1 fruit fly cellular context compared by ENCODE assay signal in genomic region chr3L:3802677-3803076, dm6.
TF ChIP-seq lines count a peak whose summit lies in the region.

No protein-coding gene starts in this region.

TF ChIP-seq in whole organism, embryonic, 481 proteins besides CTCF, POLR2A, EP300 and RAD21 (continued from another document and continues in another):
- TF ChIP-seq zf30C (GFP tag; optimal IDR thresholded peaks at IDR 0.05; lab: Kevin White, UChicago) (peak; percentile 81), CG18599 (GFP tag; optimal IDR thresholded peaks at IDR 0.05; lab: Kevin White, UChicago) (peak; percentile 92), CG11093 (GFP tag; IDR thresholded peaks at IDR 0.05; lab: Robert Waterston, UW) (no peak), unpg (GFP tag; optimal IDR thresholded peaks at IDR 0.05; lab: Kevin White, UChicago) (peak; percentile 61), Opbp (GFP tag; IDR thresholded peaks at IDR 0.05; lab: Robert Waterston, UW; ENCODE audit: partially characterized antibody) (no peak), CG18476 (GFP tag; optimal IDR thresholded peaks at IDR 0.05; lab: Kevin White, UChicago) (peak; percentile 23), CG33557 (GFP tag; optimal IDR thresholded peaks at IDR 0.05; lab: Kevin White, UChicago) (no peak), CG34376 (GFP tag; optimal IDR thresholded peaks at IDR 0.05; lab: Kevin White, UChicago) (peak; percentile 76), dan (GFP tag; IDR thresholded peaks at IDR 0.05; lab: Robert Waterston, UW) (no peak), CG31224 (GFP tag; IDR thresholded peaks at IDR 0.05; lab: Robert Waterston, UW) (peak; percentile 85), CG14710 (tag; optimal IDR thresholded peaks at IDR 0.05; lab: Kevin White, UChicago) (peak; percentile 2), ara (GFP tag; IDR thresholded peaks at IDR 0.05; lab: Robert Waterston, UW) (peak; percentile 6; the same call in 1 of the 2 replicates), unc-4 (GFP tag; IDR thresholded peaks at IDR 0.05; lab: Robert Waterston, UW; ENCODE audit: partially characterized antibody) (no peak), CG16815 (GFP tag; optimal IDR thresholded peaks at IDR 0.05; lab: Kevin White, UChicago) (peak; percentile 14), tna (GFP tag; IDR thresholded peaks at IDR 0.05; lab: Robert Waterston, UW; ENCODE audit: partially characterized antibody) (no peak), CG6689 (GFP tag; IDR thresholded peaks at IDR 0.05; lab: Robert Waterston, UW) (peak; percentile 81), CG10274 (GFP tag; optimal IDR thresholded peaks at IDR 0.05; lab: Kevin White, UChicago) (peak; percentile 2), cad (GFP tag; optimal IDR thresholded peaks at IDR 0.05; lab: Kevin White, UChicago) (no peak), CG9817 (tag; optimal IDR thresholded peaks at IDR 0.05; lab: Kevin White, UChicago) (peak; percentile 65), CG8765 (GFP tag; IDR thresholded peaks at IDR 0.05; lab: Robert Waterston, UW) (no peak), CG7928 (GFP tag; optimal IDR thresholded peaks at IDR 0.05; lab: Kevin White, UChicago) (peak; percentile 43), Six4 (GFP tag; optimal IDR thresholded peaks at IDR 0.05; lab: Kevin White, UChicago) (peak; percentile 34), CG6654 (GFP tag; optimal IDR thresholded peaks at IDR 0.05; lab: Kevin White, UChicago) (no peak), klu (GFP tag; IDR thresholded peaks at IDR 0.05; lab: Robert Waterston, UW) (peak; percentile 66), dimm (GFP tag; IDR thresholded peaks at IDR 0.05; lab: Robert Waterston, UW) (0 out of 2 replicates have a peak, but pooled peaks have one; percentile 53), cas (GFP tag; IDR thresholded peaks at IDR 0.05; lab: Robert Waterston, UW) (peak; percentile 58; the same call in 1 of the 2 replicates), tin (GFP tag; optimal IDR thresholded peaks at IDR 0.05; lab: Kevin White, UChicago) (peak; percentile 53), nerfin-1 (tag; optimal IDR thresholded peaks at IDR 0.05; lab: Kevin White, UChicago) (peak; percentile 1), CG12391 (tag; optimal IDR thresholded peaks at IDR 0.05; lab: Kevin White, UChicago) (peak; percentile 78), slbo (GFP tag; IDR thresholded peaks at IDR 0.05; lab: Robert Waterston, UW) (peak; percentile 92), Blimp-1 (GFP tag; optimal IDR thresholded peaks at IDR 0.05; lab: Kevin White, UChicago) (peak; percentile 26), sd (tag; optimal IDR thresholded peaks at IDR 0.05; lab: Kevin White, UChicago) (peak; percentile 53), pb (GFP tag; optimal IDR thresholded peaks at IDR 0.05; lab: Kevin White, UChicago) (peak; percentile 56), Antp (GFP tag; optimal IDR thresholded peaks at IDR 0.05; lab: Kevin White, UChicago) (peak; percentile 77), hth (optimal IDR thresholded peaks at IDR 0.05; lab: Kevin White, UChicago) (no peak), CG6272 (GFP tag; IDR thresholded peaks at IDR 0.05; lab: Robert Waterston, UW) (peak; percentile 59), usp (GFP tag; optimal IDR thresholded peaks at IDR 0.05; lab: Kevin White, UChicago) (no peak), CG6683 (GFP tag; optimal IDR thresholded peaks at IDR 0.05; lab: Kevin White, UChicago) (peak; percentile 40), CG11398 (GFP tag; optimal IDR thresholded peaks at IDR 0.05; lab: Kevin White, UChicago) (peak; percentile 55), BtbVII (GFP tag; optimal IDR thresholded peaks at IDR 0.05; lab: Kevin White, UChicago) (peak; percentile 60), chn (GFP tag; optimal IDR thresholded peaks at IDR 0.05; lab: Kevin White, UChicago) (peak; percentile 58), D19B (GFP tag; optimal IDR thresholded peaks at IDR 0.05; lab: Kevin White, UChicago) (peak; percentile 40), CG12659 (GFP tag; optimal IDR thresholded peaks at IDR 0.05; lab: Kevin White, UChicago) (peak; percentile 81), Hr51 (GFP tag; optimal IDR thresholded peaks at IDR 0.05; lab: Kevin White, UChicago) (peak; percentile 69 to 79), bsh (GFP tag; optimal IDR thresholded peaks at IDR 0.05; lab: Kevin White, UChicago) (peak in 1 of 2 experiments; percentile 58), CG9437 (GFP tag; optimal IDR thresholded peaks at IDR 0.05; lab: Kevin White, UChicago) (peak; percentile 49), Dek (tag; optimal IDR thresholded peaks at IDR 0.05; lab: Kevin White, UChicago) (peak; percentile 79), peb (GFP tag; IDR thresholded peaks at IDR 0.05; lab: Robert Waterston, UW) (no peak; the same call in 1 of the 2 replicates), BEAF-32 (GFP tag; optimal IDR thresholded peaks at IDR 0.05; lab: Kevin White, UChicago) (no peak), yki (optimal IDR thresholded peaks at IDR 0.05; lab: Kevin White, UChicago) (no peak), CG12744 (GFP tag; optimal IDR thresholded peaks at IDR 0.05; lab: Kevin White, UChicago) (peak; percentile 55), CG9932 (GFP tag; IDR thresholded peaks at IDR 0.05; lab: Robert Waterston, UW) (peak; percentile 84), salm (tag; optimal IDR thresholded peaks at IDR 0.05; lab: Kevin White, UChicago) (no peak), nau (GFP tag; optimal IDR thresholded peaks at IDR 0.05; lab: Kevin White, UChicago) (peak; percentile 40), Xbp1 (GFP tag; optimal IDR thresholded peaks at IDR 0.05; lab: Kevin White, UChicago) (peak; percentile 80), CG7556 (GFP tag; optimal IDR thresholded peaks at IDR 0.05; lab: Kevin White, UChicago) (peak; percentile 87), Camta (GFP tag; optimal IDR thresholded peaks at IDR 0.05; lab: Kevin White, UChicago) (peak; percentile 0), Side (GFP tag; optimal IDR thresholded peaks at IDR 0.05; lab: Kevin White, UChicago) (peak; percentile 71), CG17568 (GFP tag; optimal IDR thresholded peaks at IDR 0.05; lab: Kevin White, UChicago) (peak; percentile 68), ind (GFP tag; optimal IDR thresholded peaks at IDR 0.05; lab: Kevin White, UChicago) (peak; percentile 61), Taf1 (GFP tag; IDR thresholded peaks at IDR 0.05; lab: Robert Waterston, UW) (peak; percentile 53; the same call in 1 of the 2 replicates), CG12236 (GFP tag; optimal IDR thresholded peaks at IDR 0.05; lab: Kevin White, UChicago) (peak; percentile 44), CG1529 (GFP tag; optimal IDR thresholded peaks at IDR 0.05; lab: Kevin White, UChicago) (peak; percentile 26), Sin3A (optimal IDR thresholded peaks at IDR 0.05; lab: Kevin White, UChicago) (no peak), CG12155 (GFP tag; optimal IDR thresholded peaks at IDR 0.05; lab: Kevin White, UChicago) (peak; percentile 75), dysf (GFP tag; IDR thresholded peaks at IDR 0.05; lab: Robert Waterston, UW) (peak; percentile 88), Gsc (GFP tag; IDR thresholded peaks at IDR 0.05; lab: Robert Waterston, UW) (no peak), dati (GFP tag; IDR thresholded peaks at IDR 0.05; lab: Robert Waterston, UW) (0 out of 2 replicates have a peak, but pooled peaks have one; percentile 8), CG42726 (GFP tag; IDR thresholded peaks at IDR 0.05; lab: Robert Waterston, UW; ENCODE audit: partially characterized antibody) (no peak), mirr (GFP tag; optimal IDR thresholded peaks at IDR 0.05; lab: Kevin White, UChicago) (peak; percentile 34), Dll (GFP tag; IDR thresholded peaks at IDR 0.05; lab: Robert Waterston, UW; ENCODE audit: partially characterized antibody) (no peak), CG10959 (GFP tag; IDR thresholded peaks at IDR 0.05; lab: Robert Waterston, UW) (peak; percentile 26; the same call in 1 of the 2 replicates), Mes4 (GFP tag; optimal IDR thresholded peaks at IDR 0.05; lab: Kevin White, UChicago) (peak; percentile 54), gt (GFP tag; IDR thresholded peaks at IDR 0.05; lab: Robert Waterston, UW) (0 out of 2 replicates have a peak, but pooled peaks have one; percentile 25), lilli (GFP tag; optimal IDR thresholded peaks at IDR 0.05; lab: Kevin White, UChicago) (peak; percentile 90), eyg (GFP tag; optimal IDR thresholded peaks at IDR 0.05; lab: Kevin White, UChicago) (peak; percentile 64), Oaz (GFP tag; IDR thresholded peaks at IDR 0.05; lab: Robert Waterston, UW) (peak; percentile 65), Rfx (GFP tag; IDR thresholded peaks at IDR 0.05; lab: Robert Waterston, UW) (peak; percentile 91), HHEX (GFP tag; optimal IDR thresholded peaks at IDR 0.05; lab: Kevin White, UChicago) (peak; percentile 65), CG10462 (GFP tag; optimal IDR thresholded peaks at IDR 0.05; lab: Kevin White, UChicago) (peak; percentile 42), CG7786 (GFP tag; optimal IDR thresholded peaks at IDR 0.05; lab: Kevin White, UChicago) (peak; percentile 83), nom (GFP tag; optimal IDR thresholded peaks at IDR 0.05; lab: Kevin White, UChicago) (no peak), CG32772 (GFP tag; IDR thresholded peaks at IDR 0.05; lab: Robert Waterston, UW) (peak; percentile 53; the same call in 1 of the 2 replicates), pfk (GFP tag; optimal IDR thresholded peaks at IDR 0.05; lab: Kevin White, UChicago) (no peak), knrl (GFP tag; IDR thresholded peaks at IDR 0.05; lab: Robert Waterston, UW; ENCODE audit: partially characterized antibody) (no peak), CG6854 (GFP tag; optimal IDR thresholded peaks at IDR 0.05; lab: Kevin White, UChicago) (peak; percentile 66), CG12299 (tag; optimal IDR thresholded peaks at IDR 0.05; lab: Kevin White, UChicago) (peak; percentile 49), CG11723 (GFP tag; optimal IDR thresholded peaks at IDR 0.05; lab: Kevin White, UChicago) (peak; percentile 56), Dad (GFP tag; optimal IDR thresholded peaks at IDR 0.05; lab: Kevin White, UChicago) (peak; percentile 49), Lhr (GFP tag; optimal IDR thresholded peaks at IDR 0.05; lab: Kevin White, UChicago) (no peak), CG13424 (tag; optimal IDR thresholded peaks at IDR 0.05; lab: Kevin White, UChicago) (peak; percentile 80), zen2 (GFP tag; IDR thresholded peaks at IDR 0.05; lab: Robert Waterston, UW; ENCODE audit: partially characterized antibody) (no peak), CG5180 (GFP tag; optimal IDR thresholded peaks at IDR 0.05; lab: Kevin White, UChicago) (peak; percentile 11), Nf-YC (tag; optimal IDR thresholded peaks at IDR 0.05; lab: Kevin White, UChicago) (peak; percentile 63), slp2 (GFP tag; optimal IDR thresholded peaks at IDR 0.05; lab: Kevin White, UChicago) (peak; percentile 32), Sox100B (GFP tag; optimal IDR thresholded peaks at IDR 0.05; lab: Kevin White, UChicago) (peak; percentile 36), CG11456 (GFP tag; IDR thresholded peaks at IDR 0.05; lab: Robert Waterston, UW) (peak; percentile 89), Hr39 (optimal IDR thresholded peaks at IDR 0.05; lab: Kevin White, UChicago) (no peak), tap (tag; optimal IDR thresholded peaks at IDR 0.05; lab: Kevin White, UChicago) (no peak), CG12769 (tag; optimal IDR thresholded peaks at IDR 0.05; lab: Kevin White, UChicago) (peak; percentile 92), h (optimal IDR thresholded peaks at IDR 0.05; lab: Kevin White, UChicago) (no peak), tup (GFP tag; optimal IDR thresholded peaks at IDR 0.05; lab: Kevin White, UChicago) (peak; percentile 71), Ptx1 (GFP tag; IDR thresholded peaks at IDR 0.05; lab: Robert Waterston, UW) (peak; percentile 84), Chrac-16 (GFP tag; optimal IDR thresholded peaks at IDR 0.05; lab: Kevin White, UChicago) (peak; percentile 56), gsb-n (tag; optimal IDR thresholded peaks at IDR 0.05; lab: Kevin White, UChicago) (no peak), CG15073 (GFP tag; optimal IDR thresholded peaks at IDR 0.05; lab: Kevin White, UChicago) (no peak), Oli (tag; optimal IDR thresholded peaks at IDR 0.05; lab: Kevin White, UChicago) (peak; percentile 67), CG13287 (GFP tag; IDR thresholded peaks at IDR 0.05; lab: Robert Waterston, UW; ENCODE audit: partially characterized antibody) (no peak), Dref (GFP tag; IDR thresholded peaks at IDR 0.05; lab: Robert Waterston, UW) (0 out of 2 replicates have a peak, but pooled peaks have one; percentile 25), CG2116 (GFP tag; optimal IDR thresholded peaks at IDR 0.05; lab: Kevin White, UChicago) (peak; percentile 3), sob (GFP tag; IDR thresholded peaks at IDR 0.05; lab: Robert Waterston, UW) (peak; percentile 85), D19A (tag; optimal IDR thresholded peaks at IDR 0.05; lab: Kevin White, UChicago) (peak; percentile 18), ranshi (GFP tag; IDR thresholded peaks at IDR 0.05; lab: Robert Waterston, UW) (peak; percentile 73), CoRest (tag; optimal IDR thresholded peaks at IDR 0.05; lab: Kevin White, UChicago) (peak; percentile 71), cwo (GFP tag; optimal IDR thresholded peaks at IDR 0.05; lab: Kevin White, UChicago) (peak; percentile 70), Hr3 (GFP tag; optimal IDR thresholded peaks at IDR 0.05; lab: Kevin White, UChicago) (peak; percentile 56), vfl (GFP tag; optimal IDR thresholded peaks at IDR 0.05; lab: Kevin White, UChicago) (peak; percentile 41), CG15269 (tag; optimal IDR thresholded peaks at IDR 0.05; lab: Kevin White, UChicago) (peak; percentile 84), dmrt11E (tag; optimal IDR thresholded peaks at IDR 0.05; lab: Kevin White, UChicago) (peak; percentile 31), psq (GFP tag; optimal IDR thresholded peaks at IDR 0.05; lab: Kevin White, UChicago) (no peak), CG7963 (GFP tag; IDR thresholded peaks at IDR 0.05; lab: Robert Waterston, UW; ENCODE audit: partially characterized antibody) (no peak), grn (GFP tag; optimal IDR thresholded peaks at IDR 0.05; lab: Kevin White, UChicago) (no peak), MESR4 (GFP tag; optimal IDR thresholded peaks at IDR 0.05; lab: Kevin White, UChicago) (no peak), so (GFP tag; IDR thresholded peaks at IDR 0.05; lab: Robert Waterston, UW) (peak; percentile 80; the same call in 2 of the 3 replicates), CG1233 (GFP tag; optimal IDR thresholded peaks at IDR 0.05; lab: Kevin White, UChicago) (peak; percentile 67), B-H1 (GFP tag; IDR thresholded peaks at IDR 0.05; lab: Robert Waterston, UW) (peak; percentile 51; the same call in 2 of the 3 replicates), emc (GFP tag; optimal IDR thresholded peaks at IDR 0.05; lab: Kevin White, UChicago) (peak; percentile 40), Optix (GFP tag; IDR thresholded peaks at IDR 0.05; lab: Robert Waterston, UW) (peak; percentile 58; the same call in 2 of the 3 replicates), pnt (GFP tag; optimal IDR thresholded peaks at IDR 0.05; lab: Kevin White, UChicago) (peak; percentile 76), Sry-δ (GFP tag; optimal IDR thresholded peaks at IDR 0.05; lab: Kevin White, UChicago) (peak; percentile 21)
